Worm (Caenorhabditis elegans) whole organism, L3 larva: ENCODE results near the gene bcs-1.

Experiments
- aly-2 ChIP-seq: fragments of 150-350 bp; optimal IDR thresholded peaks from 2 replicates; lab custom pipeline; 2014; ENCODE audit warnings: missing biosample characterization, missing genetic modification characterization
- ama-1 ChIP-seq: fragments of 150-350 bp; optimal IDR thresholded peaks from 2 replicates; lab custom pipeline; 2018
- ceh-9 ChIP-seq: sonication (generic microtip); optimal IDR thresholded peaks from 2 replicates; lab custom pipeline; 2018; ENCODE audit warnings: missing biosample characterization, missing genetic modification characterization
- daf-12 ChIP-seq: fragments of 150-350 bp; optimal IDR thresholded peaks from 2 replicates; lab custom pipeline; 2014; ENCODE audit warnings: missing biosample characterization, missing genetic modification reagents, missing genetic modification characterization
- egl-5 ChIP-seq: fragments of 150-350 bp; optimal IDR thresholded peaks from 2 replicates; lab custom pipeline; 2017; ENCODE audit warnings: missing biosample characterization, missing genetic modification reagents, missing genetic modification characterization, inconsistent platforms
- elt-2 ChIP-seq: sonication (generic microtip); optimal IDR thresholded peaks from 2 replicates; lab custom pipeline; 2016; ENCODE audit warnings: missing genetic modification reagents, mild to moderate bottlenecking, missing genetic modification characterization, missing compliant biosample characterization
- elt-3 ChIP-seq, 3 experiments: fragments of 150-350 bp in 1 of 3; sonication (generic microtip) in 2 of 3; optimal IDR thresholded peaks; 2 replicates in 2 of 3; 4 replicates in 1 of 3; lab custom pipeline; 2014 to 2017; ENCODE audit warnings: missing biosample characterization in 3 of 3, missing genetic modification characterization in 3 of 3
- fkh-2 ChIP-seq: fragments of 150-350 bp; optimal IDR thresholded peaks from 2 replicates; lab custom pipeline; 2014; ENCODE audit warnings: missing biosample characterization, missing genetic modification reagents, missing genetic modification characterization
- fos-1 ChIP-seq: fragments of 150-350 bp; optimal IDR thresholded peaks from 2 replicates; lab custom pipeline; 2014; ENCODE audit warnings: missing biosample characterization, missing genetic modification characterization
- hmg-11 ChIP-seq: sonication (generic microtip); optimal IDR thresholded peaks from 2 replicates; lab custom pipeline; 2016; ENCODE audit warnings: missing genetic modification characterization, missing compliant biosample characterization
- lin-15B ChIP-seq: fragments of 150-350 bp; optimal IDR thresholded peaks from 2 replicates; lab custom pipeline; 2014; ENCODE audit warnings: missing biosample characterization, missing genetic modification characterization
- lin-39 ChIP-seq: fragments of 150-350 bp; optimal IDR thresholded peaks from 2 replicates; lab custom pipeline; 2018; ENCODE audit warnings: missing biosample characterization, missing genetic modification reagents, missing genetic modification characterization
- lsy-12 ChIP-seq: sonication (generic microtip); optimal IDR thresholded peaks from 2 replicates; lab custom pipeline; 2016; ENCODE audit warnings: mild to moderate bottlenecking, missing genetic modification characterization, missing compliant biosample characterization
- mdl-1 ChIP-seq: fragments of 150-350 bp; optimal IDR thresholded peaks from 2 replicates; lab custom pipeline; 2014; ENCODE audit warnings: missing biosample characterization, missing genetic modification characterization
- mml-1 ChIP-seq: fragments of 150-350 bp; sonication (generic microtip); optimal IDR thresholded peaks from 3 replicates; lab custom pipeline; 2014; ENCODE audit warnings: missing biosample characterization, missing genetic modification characterization
- nfya-1 ChIP-seq: sonication (generic microtip); optimal IDR thresholded peaks from 2 replicates; lab custom pipeline; 2017; ENCODE audit warnings: missing genetic modification characterization, mild to moderate bottlenecking, missing compliant biosample characterization, antibody characterized with exemption, moderate library complexity; ENCODE audit not compliant: insufficient read depth
- nhr-11 ChIP-seq: fragments of 150-350 bp; optimal IDR thresholded peaks from 2 replicates; lab custom pipeline; 2014; ENCODE audit warnings: missing biosample characterization, missing genetic modification characterization
- nhr-12 ChIP-seq: fragments of 150-350 bp; optimal IDR thresholded peaks from 2 replicates; lab custom pipeline; 2014; ENCODE audit warnings: missing biosample characterization, missing genetic modification characterization
- nhr-237 ChIP-seq: fragments of 150-350 bp; optimal IDR thresholded peaks from 2 replicates; lab custom pipeline; 2014; ENCODE audit warnings: missing biosample characterization, missing genetic modification characterization
- nhr-25 ChIP-seq: sonication (generic microtip); optimal IDR thresholded peaks from 2 replicates; lab custom pipeline; 2017; ENCODE audit warnings: missing biosample characterization, missing genetic modification characterization
- nhr-28 ChIP-seq: fragments of 150-350 bp; optimal IDR thresholded peaks from 2 replicates; lab custom pipeline; 2014; ENCODE audit warnings: missing biosample characterization, missing genetic modification characterization
- nhr-67 ChIP-seq: fragments of 150-350 bp; optimal IDR thresholded peaks from 2 replicates; lab custom pipeline; 2014; ENCODE audit warnings: missing biosample characterization, missing genetic modification characterization
- nhr-76 ChIP-seq: fragments of 150-350 bp; sonication (generic microtip); optimal IDR thresholded peaks from 5 replicates; lab custom pipeline; 2014; ENCODE audit warnings: missing biosample characterization, missing genetic modification characterization
- nhr-77 ChIP-seq: fragments of 150-350 bp; optimal IDR thresholded peaks from 2 replicates; lab custom pipeline; 2014; ENCODE audit warnings: missing biosample characterization, missing genetic modification characterization
- pqm-1 ChIP-seq: fragments of 150-350 bp; optimal IDR thresholded peaks from 2 replicates; lab custom pipeline; 2017; ENCODE audit warnings: missing biosample characterization, missing genetic modification characterization, inconsistent platforms
- sea-2 ChIP-seq: fragments of 150-350 bp; sonication (generic microtip); optimal IDR thresholded peaks from 4 replicates; lab custom pipeline; 2014; ENCODE audit warnings: missing biosample characterization, missing genetic modification reagents, missing genetic modification characterization
- skn-1 ChIP-seq: fragments of 150-350 bp; optimal IDR thresholded peaks from 2 replicates; lab custom pipeline; 2014; ENCODE audit warnings: missing biosample characterization, missing genetic modification characterization
- snpc-4 ChIP-seq: fragments of 150-350 bp; optimal IDR thresholded peaks from 2 replicates; lab custom pipeline; 2014; ENCODE audit warnings: missing biosample characterization, missing genetic modification characterization
- tbx-2 ChIP-seq: sonication (generic microtip); optimal IDR thresholded peaks from 2 replicates; lab custom pipeline; 2016; ENCODE audit warnings: mild to moderate bottlenecking, missing genetic modification characterization, missing compliant biosample characterization
- unc-62 ChIP-seq: fragments of 150-350 bp; sonication (generic microtip); optimal IDR thresholded peaks from 4 replicates; lab custom pipeline; 2014; ENCODE audit warnings: missing biosample characterization, missing genetic modification reagents, missing genetic modification characterization
- ztf-4 ChIP-seq: fragments of 150-350 bp; optimal IDR thresholded peaks from 2 replicates; lab custom pipeline; 2014; ENCODE audit warnings: missing biosample characterization, missing genetic modification characterization

bcs-1 gene

DNA sequence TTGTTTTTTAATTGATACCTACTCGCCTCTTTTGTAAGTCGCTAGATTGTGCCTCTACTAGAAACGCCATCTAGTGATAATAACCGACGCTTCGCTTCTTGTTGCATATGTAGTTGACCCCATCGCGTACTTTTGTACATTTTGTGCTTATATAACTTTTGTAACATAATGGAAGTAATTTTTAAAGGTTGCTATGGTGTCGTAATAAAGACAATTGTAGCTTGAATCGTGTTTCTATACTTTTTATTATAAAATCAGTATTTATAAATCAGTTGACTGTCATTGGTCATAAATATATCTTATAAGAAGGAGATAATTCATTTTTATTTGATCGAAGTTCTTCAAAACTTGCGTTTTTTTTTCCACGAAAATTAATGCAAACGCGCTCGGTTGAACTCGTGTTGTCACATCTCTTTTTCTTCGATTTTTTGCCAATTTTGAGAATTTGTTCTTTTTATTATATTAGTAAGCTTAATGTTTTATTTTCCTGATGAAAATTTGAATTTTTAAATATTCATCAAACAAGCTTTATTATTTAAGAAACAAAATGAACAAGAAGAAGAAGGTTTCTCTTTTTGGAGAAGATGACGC is 6.7 kb downstream of the bcs-1 start, which contains the start of gene F54C9.9 (continued):
- no peak for TF ChIP-seq unc-62 (GFP tag; lab: Kevin White, UChicago)
- TF ChIP-seq ama-1 (lab: Kevin White, UChicago): no peak
- no peak for TF ChIP-seq elt-2 (tag; lab: Kevin White, UChicago)
- TF ChIP-seq snpc-4 (tag; lab: Kevin White, UChicago): no peak

DNA sequence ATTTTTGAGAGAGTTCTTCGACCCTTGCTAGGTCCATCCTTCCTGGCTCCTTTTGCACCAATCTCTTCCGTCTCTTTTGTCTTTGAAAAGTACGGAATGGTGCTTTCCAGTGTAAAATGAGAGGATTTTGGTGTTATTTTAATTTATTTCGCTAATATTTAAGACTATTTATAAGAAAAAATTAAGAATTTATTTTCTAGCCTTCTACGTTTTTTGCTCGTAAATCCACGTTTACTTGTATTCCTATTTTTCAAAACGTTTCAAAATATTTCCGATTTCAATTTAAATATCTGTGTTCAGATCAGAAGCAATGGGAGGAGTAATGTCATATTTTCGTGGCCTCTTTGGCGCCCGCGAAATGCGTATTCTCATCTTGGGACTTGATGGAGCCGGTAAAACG is 10.8 kb downstream of the bcs-1 start, which contains the start of gene arl-1:
Gene arl-1, plus strand, starts transcription at position 301 of the 400 bp plus-strand sequence.
- TF ChIP-seq fkh-2 (tag; lab: Kevin White, UChicago): no peak
- no peak for TF ChIP-seq pqm-1 (tag; lab: Kevin White, UChicago)
- no peak for TF ChIP-seq elt-3 (tag; optimal IDR thresholded peaks at IDR 0.05; lab: Kevin White, UChicago)
- TF ChIP-seq sea-2 (GFP tag; lab: Kevin White, UChicago): no peak
- TF ChIP-seq nhr-76 (tag; lab: Kevin White, UChicago): no peak
- TF ChIP-seq mdl-1 (tag; lab: Kevin White, UChicago): no peak
- no peak for TF ChIP-seq tbx-2 (tag; lab: Kevin White, UChicago)
- no peak for TF ChIP-seq ztf-4 (tag; lab: Kevin White, UChicago)
- no peak for TF ChIP-seq aly-2 (tag; lab: Kevin White, UChicago)
- no peak for TF ChIP-seq elt-2 (tag; lab: Kevin White, UChicago)
- no peak for TF ChIP-seq nhr-67 (tag; lab: Kevin White, UChicago)
- no peak for TF ChIP-seq lin-39 (tag; lab: Kevin White, UChicago)
- TF ChIP-seq skn-1 (tag; lab: Kevin White, UChicago): no peak

DNA sequence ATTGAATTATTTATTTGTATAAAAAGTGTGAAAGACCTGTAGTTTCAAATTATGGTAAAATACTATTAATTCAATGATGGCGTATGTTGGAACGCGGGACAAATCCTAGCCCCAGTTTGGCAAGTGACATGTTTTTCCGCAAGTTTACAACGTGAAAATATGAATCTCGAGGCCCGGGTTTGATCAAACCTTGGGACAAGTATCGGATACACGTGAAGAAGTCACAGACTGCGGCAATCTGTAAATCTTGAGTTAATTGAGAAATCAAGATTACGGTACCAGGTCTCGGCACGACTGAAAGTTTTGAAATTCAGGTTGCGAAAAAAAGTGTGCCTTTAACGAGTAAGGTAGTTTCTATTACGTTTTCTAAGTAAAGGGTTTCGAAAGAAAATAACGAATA is 12.2 kb downstream of the bcs-1 start:
- TF ChIP-seq ceh-9 (tag; lab: Kevin White, UChicago) (no peak), lin-15B (tag; lab: Kevin White, UChicago) (no peak), nhr-12 (tag; lab: Kevin White, UChicago) (no peak), fos-1 (tag; lab: Kevin White, UChicago) (no peak), ama-1 (lab: Kevin White, UChicago) (no peak), lsy-12 (tag; lab: Kevin White, UChicago) (no peak), nhr-11 (tag; lab: Kevin White, UChicago) (no peak), nhr-77 (tag; lab: Kevin White, UChicago) (no peak), hmg-11 (no peak)
- TF ChIP-seq, all 47 proteins: peak for 0

DNA sequence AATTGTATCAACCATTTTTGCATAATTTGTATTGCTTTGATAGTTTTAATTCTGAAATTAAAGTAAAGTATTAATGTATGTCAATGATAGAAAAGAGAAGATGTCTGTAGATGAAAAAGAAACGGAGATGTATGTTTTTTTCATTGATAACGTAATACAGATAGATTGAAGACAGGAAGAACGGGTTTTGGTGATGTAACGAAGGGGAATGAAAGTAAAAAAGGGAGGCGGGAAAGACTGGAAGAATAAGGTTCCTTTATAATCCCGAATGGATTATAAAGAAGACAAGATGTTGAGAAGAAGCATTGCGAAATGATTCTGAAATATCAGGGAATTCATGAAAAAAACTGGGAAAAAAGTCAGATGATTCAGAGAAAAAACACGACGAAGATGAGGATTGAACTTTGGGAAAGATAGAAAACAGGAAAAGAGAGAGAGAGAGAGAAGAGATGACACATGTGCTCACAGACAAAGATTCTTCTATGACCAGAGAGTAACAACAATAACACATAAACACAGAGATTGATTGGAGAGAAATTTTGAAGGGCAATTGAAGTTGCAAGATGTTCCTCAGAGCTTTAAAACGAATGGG is 14.2 kb downstream of the bcs-1 start, which contains the start of gene F54C9.11:
Gene F54C9.11, minus strand, starts transcription at position 51 of the 592 bp plus-strand sequence.
- peak; percentile 42 for TF ChIP-seq egl-5 (tag; lab: Kevin White, UChicago)
- no peak for TF ChIP-seq daf-12 (tag; lab: Kevin White, UChicago)
- no peak for TF ChIP-seq nhr-237 (tag; lab: Kevin White, UChicago)
- TF ChIP-seq sea-2 (GFP tag; lab: Kevin White, UChicago): no peak
- peak; percentile 47 for TF ChIP-seq nfya-1 (tag; lab: Kevin White, UChicago)
- TF ChIP-seq mml-1 (tag; lab: Kevin White, UChicago): no peak
- no peak for TF ChIP-seq ama-1 (lab: Kevin White, UChicago)
- no peak for TF ChIP-seq nhr-28 (tag; lab: Kevin White, UChicago)
- TF ChIP-seq nhr-25 (tag; lab: Kevin White, UChicago): no peak

DNA sequence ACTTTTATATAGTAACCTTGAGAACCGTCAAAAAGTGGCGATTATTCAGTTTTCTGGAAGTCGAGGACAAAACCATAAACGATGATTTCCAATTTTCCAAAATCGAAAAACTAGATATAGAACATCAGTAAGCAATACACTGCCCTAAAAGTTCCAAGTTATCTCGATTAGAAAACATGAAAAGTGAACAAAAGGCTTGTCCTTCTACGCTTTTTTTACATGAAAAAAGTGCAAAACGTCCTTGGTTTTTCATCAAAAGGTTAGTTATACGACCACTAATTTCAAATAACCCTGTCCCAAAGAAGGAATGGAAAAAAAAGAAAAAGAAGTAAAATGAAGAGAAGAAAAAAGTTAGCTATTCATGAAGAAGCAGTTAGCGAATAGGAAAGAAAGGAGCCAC is 15.0 kb downstream of the bcs-1 start:
- no peak for TF ChIP-seq pqm-1 (tag; lab: Kevin White, UChicago)
- TF ChIP-seq nhr-25 (tag; lab: Kevin White, UChicago): peak; percentile 56
